Worm (Caenorhabditis elegans) whole organism, L4 larva: ENCODE results near the gene F57G4.10.

Experiments used
- ama-1 ChIP-seq: fragments of 150-350 bp; optimal IDR thresholded peaks from 2 replicates; lab custom pipeline; 2014; ENCODE audit warnings: inconsistent platforms, mixed read lengths
- dpl-1 ChIP-seq: fragments of 150-350 bp; optimal IDR thresholded peaks from 2 replicates; lab custom pipeline; 2014; ENCODE audit warnings: missing biosample characterization, missing genetic modification reagents, missing genetic modification characterization
- lin-39 ChIP-seq: fragments of 150-350 bp; optimal IDR thresholded peaks from 2 replicates; lab custom pipeline; 2014; ENCODE audit warnings: missing biosample characterization, missing genetic modification reagents, missing genetic modification characterization
- lsy-2 ChIP-seq, 2 experiments: fragments of 150-350 bp in 1 of 2; sonication (generic microtip) in 1 of 2; optimal IDR thresholded peaks; 2 replicates each; lab custom pipeline; 2014 to 2017; ENCODE audit warnings: missing biosample characterization in 2 of 2, missing genetic modification characterization in 2 of 2
- nhr-77 ChIP-seq: fragments of 150-350 bp; optimal IDR thresholded peaks from 2 replicates; lab custom pipeline; 2014; ENCODE audit warnings: missing biosample characterization, missing genetic modification characterization

- TF ChIP-seq nhr-77 (no peak), lsy-2 (tag; optimal IDR thresholded peaks at IDR 0.05; lab: Kevin White, UChicago) (no peak), dpl-1 (GFP tag; lab: Kevin White, UChicago) (no peak), lin-39 (tag; lab: Kevin White, UChicago) (no peak), ama-1 (lab: Kevin White, UChicago) (no peak)
These were observed 48.6 kb upstream of the F57G4.10 start for ce11 chrV:17580017-17580416.
